Worm (Caenorhabditis elegans) whole organism, early embryonic: ENCODE data around the gene vha-19.
"Not testable (repeated sequence)": the region's sequence is repeated elsewhere in the genome, so short reads cannot be mapped to it uniquely, and the experiment has no call there.

ENCODE experiments used
- B0310.2 ChIP-seq: sonication (generic microtip); optimal IDR thresholded peaks from 2 replicates; lab custom pipeline; 2016; ENCODE audit warnings: mild to moderate bottlenecking, missing genetic modification characterization, missing compliant biosample characterization
- F13C5.2 ChIP-seq: sonication (generic microtip); optimal IDR thresholded peaks from 2 replicates; lab custom pipeline; 2017; ENCODE audit warnings: mild to moderate bottlenecking, missing genetic modification characterization, inconsistent platforms, missing compliant biosample characterization
- aly-1 ChIP-seq: sonication (generic microtip); optimal IDR thresholded peaks from 2 replicates; lab custom pipeline; 2016; ENCODE audit warnings: missing genetic modification characterization, missing compliant biosample characterization
- ama-1 ChIP-seq: fragments of 150-350 bp; optimal IDR thresholded peaks from 2 replicates; lab custom pipeline; 2014
- ceh-13 ChIP-seq: fragments of 200-800 bp; sonication (Bioruptor generic); optimal IDR thresholded peaks from 2 replicates; lab custom pipeline; 2018; ENCODE audit warnings: mild to moderate bottlenecking, missing genetic modification characterization, missing compliant biosample characterization
- ceh-36 ChIP-seq: sonication (generic microtip); optimal IDR thresholded peaks from 2 replicates; lab custom pipeline; 2016; ENCODE audit warnings: missing genetic modification characterization, inconsistent platforms, missing compliant biosample characterization
- ets-7 ChIP-seq: sonication (generic microtip); optimal IDR thresholded peaks from 2 replicates; lab custom pipeline; 2016; ENCODE audit warnings: missing genotype, missing genetic modification characterization, missing compliant biosample characterization
- flt-1 ChIP-seq: fragments of 200-800 bp; sonication (Bioruptor generic); IDR thresholded peaks from 2 replicates; pipeline ENCODE4 v1.3.6; 2022; ENCODE audit warnings: missing genetic modification characterization, missing compliant biosample characterization
- hmbx-1 ChIP-seq: sonication (generic microtip); optimal IDR thresholded peaks from 2 replicates; lab custom pipeline; 2016; ENCODE audit warnings: mild to moderate bottlenecking, missing genetic modification characterization, missing compliant biosample characterization
- hmg-4 ChIP-seq: fragments of 200-800 bp; sonication (Bioruptor generic); optimal IDR thresholded peaks from 2 replicates; lab custom pipeline; 2018; ENCODE audit warnings: mild to moderate bottlenecking, missing genetic modification characterization, missing compliant biosample characterization
- hnd-1 ChIP-seq: sonication (generic microtip); optimal IDR thresholded peaks from 2 replicates; lab custom pipeline; 2016; ENCODE audit warnings: missing genetic modification characterization, missing compliant biosample characterization
- pes-1 ChIP-seq: fragments of 200-800 bp; sonication (Bioruptor generic); IDR thresholded peaks from 2 replicates; pipeline ENCODE4 v1.3.6; 2022; ENCODE audit warnings: missing genetic modification reagents, missing genetic modification characterization, missing compliant biosample characterization
- scrt-1 ChIP-seq: fragments of 200-800 bp; sonication (Bioruptor generic); IDR thresholded peaks from 2 replicates; pipeline ENCODE4 v1.3.6; 2022; ENCODE audit warnings: missing genetic modification characterization, missing compliant biosample characterization
- sea-1 ChIP-seq: fragments of 200-800 bp; sonication (Bioruptor generic); conservative IDR thresholded peaks from 2 replicates; pipeline ENCODE4 v1.3.6; 2022; ENCODE audit warnings: missing genetic modification characterization, missing compliant biosample characterization
- tbx-11 ChIP-seq: fragments of 200-800 bp; sonication (Bioruptor generic); IDR thresholded peaks from 2 replicates; pipeline ENCODE4 v1.3.6; 2022; ENCODE audit warnings: missing genetic modification characterization, missing compliant biosample characterization
- tbx-37 ChIP-seq: fragments of 200-800 bp; sonication (Bioruptor generic); conservative IDR thresholded peaks from 2 replicates; pipeline ENCODE4 v1.3.6; 2022; ENCODE audit warnings: missing genetic modification reagents, missing genetic modification characterization, missing compliant biosample characterization
- tra-4 ChIP-seq: sonication (generic microtip); optimal IDR thresholded peaks from 2 replicates; lab custom pipeline; 2017; ENCODE audit warnings: missing genetic modification characterization, missing compliant biosample characterization

vha-19 gene

DNA sequence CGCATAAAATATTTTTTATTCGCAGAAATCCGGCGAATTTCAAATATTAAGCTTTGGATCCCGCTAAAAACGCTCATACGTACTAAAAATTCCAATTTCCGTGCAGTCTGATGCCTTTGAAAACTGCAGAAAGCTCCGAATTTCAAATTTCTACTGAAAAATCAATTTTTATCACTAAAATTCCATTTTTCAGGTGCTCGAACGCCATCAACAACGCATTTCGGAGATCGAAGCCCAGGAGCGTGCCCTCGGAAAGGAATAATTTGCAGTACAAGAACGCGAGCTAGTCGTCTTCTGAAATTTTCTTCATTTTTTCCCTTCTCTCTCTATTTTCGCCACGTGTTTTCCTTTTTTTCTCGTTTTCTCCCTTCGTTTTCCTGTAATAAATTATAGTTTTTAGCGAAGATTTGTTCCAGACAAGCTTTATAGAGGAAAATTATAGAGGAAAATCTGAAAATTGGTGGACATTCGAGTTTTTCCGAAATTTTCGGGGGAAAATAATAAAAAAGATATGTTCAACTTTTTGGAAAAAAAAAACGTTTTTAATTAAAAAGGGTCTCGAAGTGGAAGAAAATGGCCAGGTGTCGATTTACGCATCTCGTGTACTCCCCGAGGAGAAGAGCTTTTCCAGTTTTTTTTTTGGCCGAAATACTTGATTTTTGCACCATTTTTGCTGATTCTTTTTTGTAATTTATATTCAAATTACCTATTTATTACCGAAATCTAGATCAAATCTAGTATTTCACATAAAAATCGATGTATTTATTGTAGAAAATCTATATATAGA, 17.7 kb downstream of the vha-19 start:
- no peak for TF ChIP-seq tbx-37 (GFP tag; lab: Robert Waterston, UW)
- no peak for TF ChIP-seq pes-1 (GFP tag; lab: Robert Waterston, UW)
- TF ChIP-seq ama-1 = no peak
- TF ChIP-seq hmbx-1 (tag; lab: Kevin White, UChicago) = no peak

ce11 chrIV:3389999-3390398, 21.0 kb downstream of the vha-19 start, which contains the start of gene B0546.5:
TSS of gene B0546.5 (minus strand) at chrIV:3390099.
- TF ChIP-seq hnd-1 (tag; lab: Kevin White, UChicago); sea-1; tbx-37 (GFP tag; lab: Robert Waterston, UW): not testable (repeated sequence)

DNA sequence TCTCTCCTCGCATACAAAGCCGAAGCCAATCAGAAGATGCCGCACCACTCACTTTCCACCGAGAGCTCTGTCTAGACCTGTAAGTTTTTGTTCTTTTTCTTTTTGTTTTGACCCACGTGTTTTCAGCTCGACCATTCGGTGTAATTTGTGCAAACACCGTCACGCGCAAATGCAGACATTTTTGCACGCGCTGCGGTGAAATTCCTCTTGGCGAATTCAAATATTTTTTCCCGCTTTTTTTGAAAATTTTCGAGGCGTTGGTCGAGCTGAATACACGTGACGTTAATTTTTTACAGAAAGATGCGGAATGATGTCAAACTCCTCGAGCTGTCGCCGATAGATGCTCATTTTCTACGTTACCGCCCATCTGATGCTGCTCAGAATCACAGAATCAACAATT, 25.1 kb downstream of the vha-19 start, which contains the start of gene C04C3.4:
Gene C04C3.4 (plus strand): TSS at position 301 of the 400 bp plus-strand sequence.
- not testable (repeated sequence) for TF ChIP-seq B0310.2 (tag; lab: Kevin White, UChicago); ceh-13 (GFP tag; lab: Kevin White, UChicago); hmg-4 (GFP tag; lab: Kevin White, UChicago)

DNA sequence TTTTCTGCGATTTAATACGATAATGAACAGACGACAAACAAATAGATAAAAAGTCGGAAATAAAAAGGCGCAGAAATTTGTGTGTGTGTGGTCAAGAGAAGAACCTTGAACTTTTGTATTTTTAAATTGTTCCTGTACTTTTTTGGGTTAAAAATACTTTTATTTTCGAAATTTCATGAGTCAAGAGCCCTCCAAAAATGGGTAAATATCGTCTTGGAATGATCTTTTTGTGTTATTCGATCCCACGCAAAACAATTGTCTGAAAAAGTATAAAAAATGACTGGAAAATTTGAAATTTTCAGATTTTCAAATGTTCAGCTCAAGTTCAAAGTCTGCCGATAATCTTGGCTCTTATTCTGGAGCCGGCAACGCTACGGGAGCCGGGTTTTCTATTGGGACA, 26.6 kb downstream of the vha-19 start, which contains the start of gene C04C3.14:
Gene C04C3.14 (plus strand): TSS at position 301 of the 400 bp plus-strand sequence.
- no peak for TF ChIP-seq flt-1 (GFP tag; lab: Robert Waterston, UW)
- no peak for TF ChIP-seq B0310.2 (tag; lab: Kevin White, UChicago)
- no peak for TF ChIP-seq scrt-1 (GFP tag; lab: Robert Waterston, UW)
- no peak for TF ChIP-seq ceh-13 (GFP tag; lab: Kevin White, UChicago)
- TF ChIP-seq tra-4 (tag; lab: Kevin White, UChicago) = no peak
- no peak for TF ChIP-seq aly-1 (tag; lab: Kevin White, UChicago)
- no peak for TF ChIP-seq hmbx-1 (tag; lab: Kevin White, UChicago)
- TF ChIP-seq ets-7 = no peak
- no peak for TF ChIP-seq ama-1

ce11 chrIV:3398078-3398477, 29.1 kb downstream of the vha-19 start:
- TF ChIP-seq scrt-1 (GFP tag; lab: Robert Waterston, UW) (no peak), aly-1 (tag; lab: Kevin White, UChicago) (no peak), ets-7 (no peak), hmbx-1 (tag; lab: Kevin White, UChicago) (no peak), ceh-36 (tag; lab: Kevin White, UChicago) (no peak), pes-1 (GFP tag; lab: Robert Waterston, UW) (no peak), tbx-11 (GFP tag; lab: Robert Waterston, UW) (no peak), sea-1 (no peak), tra-4 (tag; lab: Kevin White, UChicago) (no peak), hnd-1 (tag; lab: Kevin White, UChicago) (no peak), hmg-4 (GFP tag; lab: Kevin White, UChicago) (no peak), B0310.2 (tag; lab: Kevin White, UChicago) (no peak), ceh-13 (GFP tag; lab: Kevin White, UChicago) (no peak), tbx-37 (GFP tag; lab: Robert Waterston, UW) (no peak), ama-1 (no peak), F13C5.2 (tag; lab: Kevin White, UChicago) (no peak), flt-1 (GFP tag; lab: Robert Waterston, UW) (no peak)

DNA sequence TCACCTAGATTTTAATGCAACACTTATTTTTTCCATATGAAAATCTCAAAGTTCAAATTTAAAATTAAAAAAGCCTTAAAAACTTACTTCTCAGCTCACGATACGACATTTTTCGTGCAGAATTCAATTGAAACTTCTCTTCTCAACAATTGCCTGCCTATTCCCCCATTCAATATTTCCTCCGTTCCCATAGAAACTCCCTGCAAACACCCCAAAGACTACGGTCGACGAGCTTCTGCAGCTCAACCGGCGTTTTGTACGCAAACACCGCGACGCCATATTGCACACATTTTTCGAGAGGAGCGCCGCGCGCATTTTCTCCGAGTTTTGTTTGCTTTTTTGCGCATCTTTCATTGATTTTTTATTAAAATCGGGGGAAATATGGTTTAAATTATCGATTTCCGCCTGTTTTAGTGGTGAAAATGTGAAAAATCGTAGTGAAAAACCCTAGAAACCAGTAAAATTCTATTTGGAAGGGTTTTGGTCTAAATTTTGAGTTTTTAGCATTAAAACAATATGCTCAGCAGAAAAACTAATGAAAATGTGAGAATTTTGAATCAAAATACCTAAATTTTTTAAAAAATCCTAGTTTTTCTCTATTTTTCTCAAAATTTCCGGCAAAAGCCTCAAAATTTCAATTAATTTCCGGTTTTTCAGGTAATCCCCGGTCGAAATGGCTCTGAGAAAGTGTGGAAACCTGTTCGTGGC, 30.2 kb downstream of the vha-19 start, which contains the start of the genes dyf-3 and pdhb-1:
Gene dyf-3 (minus strand): TSS at position 217 of the 708 bp plus-strand sequence.
Gene pdhb-1 (plus strand): TSS at position 658 of the 708 bp plus-strand sequence.
- TF ChIP-seq B0310.2 (tag; lab: Kevin White, UChicago) (no peak), F13C5.2 (tag; lab: Kevin White, UChicago) (peak; percentile 40), hnd-1 (tag; lab: Kevin White, UChicago) (no peak), scrt-1 (GFP tag; lab: Robert Waterston, UW) (0 out of 2 replicates have a peak, but pooled peaks have one; percentile 38)

- TF ChIP-seq tra-4 (tag; lab: Kevin White, UChicago) = no peak
- no peak for TF ChIP-seq B0310.2 (tag; lab: Kevin White, UChicago)
- no peak for TF ChIP-seq ceh-36 (tag; lab: Kevin White, UChicago)
These were observed 31.9 kb downstream of the vha-19 start for ce11 chrIV:3400941-3401340.

- TF ChIP-seq ceh-13 (GFP tag; lab: Kevin White, UChicago) (no peak), tbx-37 (GFP tag; lab: Robert Waterston, UW) (no peak), aly-1 (tag; lab: Kevin White, UChicago) (no peak), hmbx-1 (tag; lab: Kevin White, UChicago) (no peak), hnd-1 (tag; lab: Kevin White, UChicago) (no peak), B0310.2 (tag; lab: Kevin White, UChicago) (no peak), ama-1 (no peak), F13C5.2 (tag; lab: Kevin White, UChicago) (no peak), sea-1 (no peak), tra-4 (tag; lab: Kevin White, UChicago) (no peak), ets-7 (no peak), flt-1 (GFP tag; lab: Robert Waterston, UW) (no peak), ceh-36 (tag; lab: Kevin White, UChicago) (no peak), tbx-11 (GFP tag; lab: Robert Waterston, UW) (no peak)
These were observed 46.4 kb downstream of the vha-19 start, which contains the start of gene lgc-9 for ce11 chrIV:3415383-3415782. TSS of gene lgc-9 (plus strand) at chrIV:3415683.
